Worm (Caenorhabditis elegans) whole organism, L4 larva: Measurements from ENCODE around the gene Y54F10AM.8.

Experiments used
- aha-1 ChIP-seq: fragments of 150-350 bp; peaks from one replicate; lab custom pipeline; 2014; ENCODE audit warnings: missing biosample characterization, missing genetic modification characterization
- aly-2 ChIP-seq: sonication (generic microtip); optimal IDR thresholded peaks from 2 replicates; lab custom pipeline; 2018; ENCODE audit warnings: missing biosample characterization, missing genetic modification characterization
- ctbp-1 ChIP-seq: fragments of 200-800 bp; sonication (Bioruptor generic); IDR thresholded peaks from 2 replicates; pipeline ENCODE4 v1.3.6; 2022; ENCODE audit warnings: missing genetic modification reagents, missing genetic modification characterization, missing compliant biosample characterization
- nhr-25 ChIP-seq: sonication (generic microtip); optimal IDR thresholded peaks from 2 replicates; lab custom pipeline; 2017; ENCODE audit warnings: missing genetic modification characterization, mild to moderate bottlenecking, missing compliant biosample characterization, antibody characterized with exemption, moderate library complexity, borderline replicate concordance; ENCODE audit not compliant: insufficient read depth
- nhr-28 ChIP-seq: fragments of 150-350 bp; optimal IDR thresholded peaks from 2 replicates; lab custom pipeline; 2014; ENCODE audit warnings: missing biosample characterization, missing genetic modification characterization
- nhr-48 ChIP-seq: sonication (generic microtip); optimal IDR thresholded peaks from 2 replicates; lab custom pipeline; 2016; ENCODE audit warnings: mild to moderate bottlenecking, missing genetic modification characterization, missing compliant biosample characterization
- pha-4 ChIP-seq, 2 experiments: fragments of 150-350 bp in 1 of 2; fragments of 200-800 bp in 1 of 2; sonication (Bioruptor generic) in 1 of 2; IDR thresholded peaks in 1 of 2; optimal IDR thresholded peaks in 1 of 2; 2 replicates each; pipeline versions ENCODE4 v1.3.6 to Lab custom; 2014 to 2022; ENCODE audit warnings: missing genetic modification characterization in 2 of 2, missing genetic modification reagents in 2 of 2, missing biosample characterization in 1 of 2, missing compliant biosample characterization in 1 of 2
- spr-1 ChIP-seq: sonication (generic microtip); optimal IDR thresholded peaks from 2 replicates; lab custom pipeline; 2016; ENCODE audit warnings: mild to moderate bottlenecking, missing genetic modification characterization, missing compliant biosample characterization

- TF ChIP-seq aly-2 (no peak), nhr-28 (tag; lab: Kevin White, UChicago) (no peak), pha-4 (GFP tag; IDR thresholded peaks at IDR 0.05; lab: Robert Waterston, UW) (no peak), pha-4 (tag; optimal IDR thresholded peaks at IDR 0.05; lab: Kevin White, UChicago) (no peak), spr-1 (tag; lab: Kevin White, UChicago) (no peak), aha-1 (tag; lab: Kevin White, UChicago) (no peak), nhr-25 (no peak), nhr-48 (tag; lab: Kevin White, UChicago) (no peak), ctbp-1 (GFP tag; lab: Robert Waterston, UW) (no peak)
These were observed 746 bp upstream of the Y54F10AM.8 start, which contains the start of gene Y54F10AM.6 for ce11 chrIII:2508518-2508917.
